Fruit fly (Drosophila melanogaster): ENCODE measurements around the gene chif.
A peak's percentile ranks its signal among the peaks of the same experiment; 100 is the strongest.

DNA sequence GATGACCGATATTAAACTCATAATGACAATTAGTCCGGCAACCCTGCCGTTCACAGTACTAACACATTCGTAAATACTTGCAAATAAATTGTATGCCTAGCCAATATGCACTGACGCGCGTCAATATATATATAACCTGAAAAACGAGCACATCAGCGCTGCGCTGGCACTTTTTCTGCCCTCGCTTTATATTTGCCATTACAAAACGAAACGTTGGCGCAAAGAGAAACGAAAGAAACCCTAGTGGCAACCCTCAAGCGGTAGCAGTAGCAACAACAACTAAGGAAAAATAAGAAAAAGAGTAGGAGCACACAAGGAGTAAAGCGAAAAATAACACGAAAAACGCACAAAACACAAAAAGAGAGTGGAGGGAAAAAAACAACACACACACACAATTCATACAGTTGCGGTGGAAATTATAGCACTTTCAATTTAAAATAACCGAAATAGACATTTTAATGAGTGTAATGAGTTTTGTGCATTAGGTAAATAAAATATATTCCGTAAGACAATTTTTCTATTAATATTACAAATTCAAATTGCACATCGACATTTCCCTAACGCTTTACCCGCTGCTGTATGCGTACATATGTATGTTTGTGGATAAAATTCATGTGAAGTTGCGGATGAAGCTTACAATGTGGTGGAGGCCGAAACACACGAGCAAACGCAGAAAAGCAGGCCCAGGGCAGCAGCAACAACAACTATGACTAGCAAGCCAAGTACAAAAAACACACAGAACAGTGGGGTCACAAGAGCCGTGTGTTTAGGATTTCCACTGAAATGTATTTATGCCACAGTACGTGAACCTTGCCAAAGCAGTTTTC is 1.5 kb downstream of the chif start:
- TF ChIP-seq usp (GFP tag; optimal IDR thresholded peaks at IDR 0.05) (no peak), sage (GFP tag; optimal IDR thresholded peaks at IDR 0.05) (peak; percentile 98), OdsH (GFP tag; optimal IDR thresholded peaks at IDR 0.05) (peak; percentile 99), woc (GFP tag; optimal IDR thresholded peaks at IDR 0.05) (peak; percentile 99), psq (GFP tag; optimal IDR thresholded peaks at IDR 0.05) (peak; percentile 100)

All from whole organism, wandering third instar larva.